Fruit fly (Drosophila melanogaster) whole organism, embryonic: ENCODE measurements around the gene mRpL39.

Source experiments
- Adf1 ChIP-seq: fragments of 200-800 bp; sonication (Bioruptor generic); IDR thresholded peaks from 2 replicates; pipeline ENCODE4 v1.3.6; 2022; ENCODE audit warnings: missing biosample characterization, missing genetic modification characterization
- Atf-2 ChIP-seq: fragments of 200-800 bp; sonication (Bioruptor generic); optimal IDR thresholded peaks from 2 replicates; lab custom pipeline; 2016; ENCODE audit warnings: missing biosample characterization, missing genetic modification characterization
- B-H2 ChIP-seq: fragments of 200-800 bp; sonication (Bioruptor generic); optimal IDR thresholded peaks from 2 replicates; lab custom pipeline; 2018; ENCODE audit warnings: missing biosample characterization, mild to moderate bottlenecking, missing genetic modification characterization
- CG10147 ChIP-seq: fragments of 200-800 bp; sonication (Bioruptor generic); optimal IDR thresholded peaks from 2 replicates; lab custom pipeline; 2019; ENCODE audit warnings: missing biosample characterization, mild to moderate bottlenecking, missing genetic modification characterization, moderate library complexity
- CG1024 ChIP-seq: fragments of 200-800 bp; sonication (Bioruptor generic); IDR thresholded peaks from 2 replicates; pipeline ENCODE4 v1.3.6; 2022; ENCODE audit warnings: missing biosample characterization, missing genetic modification characterization
- CG10959 ChIP-seq: fragments of 200-800 bp; sonication (Bioruptor generic); IDR thresholded peaks from 2 replicates; pipeline ENCODE4 v1.3.6; 2022; ENCODE audit warnings: missing biosample characterization, missing genetic modification characterization
- CG11560 ChIP-seq: fragments of 200-800 bp; sonication (Bioruptor generic); IDR thresholded peaks from 3 replicates; pipeline ENCODE4 v1.3.6; 2022; ENCODE audit warnings: missing biosample characterization, missing genetic modification characterization
- CG11723 ChIP-seq: fragments of 200-800 bp; sonication (Bioruptor generic); optimal IDR thresholded peaks from 2 replicates; lab custom pipeline; 2017; ENCODE audit warnings: missing biosample characterization, mild to moderate bottlenecking, missing genetic modification characterization
- CG1233 ChIP-seq: fragments of 200-800 bp; sonication (Bioruptor generic); optimal IDR thresholded peaks from 4 replicates; lab custom pipeline; 2018; ENCODE audit warnings: missing biosample characterization, mild to moderate bottlenecking, missing genetic modification characterization
- CG15479 ChIP-seq: fragments of 200-800 bp; sonication (Bioruptor generic); optimal IDR thresholded peaks from 3 replicates; lab custom pipeline; 2019; ENCODE audit warnings: missing biosample characterization, mild to moderate bottlenecking, missing genetic modification characterization, moderate library complexity
- CG16813 ChIP-seq: fragments of 200-800 bp; sonication (Bioruptor generic); IDR thresholded peaks from 3 replicates; pipeline ENCODE4 v1.3.6; 2022; ENCODE audit warnings: missing biosample characterization, missing genetic modification characterization; ENCODE audit not compliant: partially characterized antibody
- CG1792 ChIP-seq: fragments of 200-800 bp; sonication (Bioruptor generic); optimal IDR thresholded peaks from 2 replicates; lab custom pipeline; 2016; ENCODE audit warnings: missing biosample characterization, missing genetic modification characterization
- CG18011 ChIP-seq: fragments of 200-800 bp; sonication (Bioruptor generic); optimal IDR thresholded peaks from 2 replicates; lab custom pipeline; 2017; ENCODE audit warnings: missing biosample characterization, missing genetic modification characterization, mild to moderate bottlenecking, moderate library complexity, missing genotype
- CG18262 ChIP-seq: fragments of 200-800 bp; optimal IDR thresholded peaks from 3 replicates; lab custom pipeline; 2019; ENCODE audit warnings: missing biosample characterization, mild to moderate bottlenecking, missing genetic modification characterization, moderate library complexity
- CG1832 ChIP-seq: fragments of 200-800 bp; sonication (Bioruptor generic); optimal IDR thresholded peaks from 2 replicates; lab custom pipeline; 2017; ENCODE audit warnings: missing biosample characterization, mild to moderate bottlenecking, missing genetic modification characterization, inconsistent platforms
- CG18476 ChIP-seq: fragments of 200-800 bp; sonication (Bioruptor generic); optimal IDR thresholded peaks from 2 replicates; lab custom pipeline; 2016; ENCODE audit warnings: missing biosample characterization, mild to moderate bottlenecking, missing genetic modification characterization
- CG18599 ChIP-seq: fragments of 200-800 bp; sonication (Bioruptor generic); optimal IDR thresholded peaks from 3 replicates; lab custom pipeline; 2017; ENCODE audit warnings: missing biosample characterization, missing genetic modification characterization, mild to moderate bottlenecking, moderate library complexity, missing genetic modification reagents
- CG2199 ChIP-seq: fragments of 200-800 bp; sonication (Bioruptor generic); IDR thresholded peaks from 3 replicates; pipeline ENCODE4 v1.3.6; 2022; ENCODE audit warnings: missing biosample characterization, missing genetic modification characterization
- CG34376 ChIP-seq: fragments of 200-800 bp; sonication (Bioruptor generic); optimal IDR thresholded peaks from 2 replicates; lab custom pipeline; 2018; ENCODE audit warnings: missing biosample characterization, mild to moderate bottlenecking, missing genetic modification characterization
- CG3838 ChIP-seq: fragments of 200-800 bp; sonication (Bioruptor generic); optimal IDR thresholded peaks from 3 replicates; lab custom pipeline; 2016; ENCODE audit warnings: missing biosample characterization, missing genetic modification characterization
- CG42726 ChIP-seq: fragments of 200-800 bp; sonication (Bioruptor generic); IDR thresholded peaks from 2 replicates; pipeline ENCODE4 v1.3.6; 2022; ENCODE audit warnings: missing biosample characterization, missing genetic modification characterization; ENCODE audit not compliant: partially characterized antibody
- CG4854 ChIP-seq: fragments of 200-800 bp; sonication (Bioruptor generic); optimal IDR thresholded peaks from 2 replicates; lab custom pipeline; 2016; ENCODE audit warnings: missing biosample characterization, missing genetic modification characterization, inconsistent platforms
- CG6854 ChIP-seq: fragments of 200-800 bp; sonication (Bioruptor generic); optimal IDR thresholded peaks from 3 replicates; lab custom pipeline; 2017; ENCODE audit warnings: missing biosample characterization, mild to moderate bottlenecking, missing genetic modification characterization
- CG8944 ChIP-seq: fragments of 200-800 bp; sonication (Bioruptor generic); optimal IDR thresholded peaks from 3 replicates; lab custom pipeline; 2016; ENCODE audit warnings: missing biosample characterization, missing genetic modification characterization
- CG9437 ChIP-seq: fragments of 200-800 bp; sonication (Bioruptor generic); optimal IDR thresholded peaks from 2 replicates; lab custom pipeline; 2018; ENCODE audit warnings: missing biosample characterization, mild to moderate bottlenecking, missing genetic modification characterization
- CG9797 ChIP-seq: fragments of 200-800 bp; sonication (Bioruptor generic); optimal IDR thresholded peaks from 3 replicates; lab custom pipeline; 2018; ENCODE audit warnings: missing biosample characterization, mild to moderate bottlenecking, missing genetic modification characterization
- CHES-1-like ChIP-seq: fragments of 200-800 bp; sonication (Bioruptor generic); optimal IDR thresholded peaks from 2 replicates; lab custom pipeline; 2016; ENCODE audit warnings: missing biosample characterization, missing genetic modification characterization
- CTCF ChIP-seq: fragments of 200-800 bp; sonication (Bioruptor generic); optimal IDR thresholded peaks from 2 replicates; lab custom pipeline; 2017; ENCODE audit warnings: missing biosample characterization, mild to moderate bottlenecking, missing genetic modification characterization, moderate library complexity
- E2f2 ChIP-seq: fragments of 200-800 bp; sonication (Bioruptor generic); IDR thresholded peaks from 2 replicates; pipeline ENCODE4 v1.3.6; 2022; ENCODE audit warnings: missing biosample characterization, missing genetic modification characterization
- Fer3 ChIP-seq: fragments of 200-800 bp; sonication (Bioruptor generic); optimal IDR thresholded peaks from 2 replicates; lab custom pipeline; 2018; ENCODE audit warnings: missing biosample characterization, mild to moderate bottlenecking, missing genetic modification characterization, moderate library complexity
- GATAe ChIP-seq: fragments of 200-800 bp; sonication (Bioruptor generic); conservative IDR thresholded peaks from 2 replicates; pipeline ENCODE4 v1.3.6; 2022; ENCODE audit warnings: missing biosample characterization, missing genetic modification characterization
- Gsc ChIP-seq: fragments of 200-800 bp; sonication (Bioruptor generic); IDR thresholded peaks from 2 replicates; pipeline ENCODE4 v1.3.6; 2022; ENCODE audit warnings: missing biosample characterization, missing genetic modification characterization
- Scr ChIP-seq: fragments of 200-800 bp; sonication (Bioruptor generic); IDR thresholded peaks from 2 replicates; pipeline ENCODE4 v1.3.6; 2022; ENCODE audit warnings: missing biosample characterization, missing genetic modification characterization; ENCODE audit not compliant: partially characterized antibody
- Side ChIP-seq: fragments of 200-800 bp; sonication (Bioruptor generic); optimal IDR thresholded peaks from 2 replicates; lab custom pipeline; 2016; ENCODE audit warnings: missing biosample characterization, missing genetic modification characterization
- Stat92E ChIP-seq, 3 experiments: fragments of >200 bp in 2 of 3; fragments of 200-800 bp in 1 of 3; sonication (Bioruptor generic) in 1 of 3; optimal IDR thresholded peaks; 2 replicates each; lab custom pipeline; 2017 to 2019; ENCODE audit warnings: missing biosample characterization in 3 of 3, missing genetic modification characterization in 3 of 3, mild to moderate bottlenecking in 1 of 3, moderate library complexity in 1 of 3
- ara ChIP-seq: fragments of 200-800 bp; sonication (Bioruptor generic); IDR thresholded peaks from 2 replicates; pipeline ENCODE4 v1.3.6; 2022; ENCODE audit warnings: missing biosample characterization, missing genetic modification characterization
- bbx ChIP-seq: fragments of 200-800 bp; sonication (Bioruptor generic); IDR thresholded peaks from 2 replicates; pipeline ENCODE4 v1.3.6; 2022; ENCODE audit warnings: missing biosample characterization, missing genetic modification characterization; ENCODE audit not compliant: partially characterized antibody
- da ChIP-seq: fragments of 200-800 bp; sonication (Bioruptor generic); optimal IDR thresholded peaks from 2 replicates; lab custom pipeline; 2016; ENCODE audit warnings: missing biosample characterization, missing genetic modification characterization
- dimm ChIP-seq: fragments of 200-800 bp; sonication (Bioruptor generic); IDR thresholded peaks from 2 replicates; pipeline ENCODE4 v1.3.6; 2022; ENCODE audit warnings: missing biosample characterization, missing genetic modification characterization
- en ChIP-seq: fragments of 200-800 bp; sonication (Bioruptor generic); optimal IDR thresholded peaks from 2 replicates; lab custom pipeline; 2016; ENCODE audit warnings: missing biosample characterization, missing genetic modification characterization
- gcm ChIP-seq: fragments of 200-800 bp; sonication (Bioruptor generic); optimal IDR thresholded peaks from 2 replicates; lab custom pipeline; 2019; ENCODE audit warnings: missing biosample characterization, mild to moderate bottlenecking, missing genetic modification characterization, moderate library complexity
- jing ChIP-seq: fragments of 200-800 bp; sonication (Bioruptor generic); optimal IDR thresholded peaks from 2 replicates; lab custom pipeline; 2018; ENCODE audit warnings: missing biosample characterization, mild to moderate bottlenecking, missing genetic modification characterization
- kah ChIP-seq: fragments of 200-800 bp; sonication (Bioruptor generic); optimal IDR thresholded peaks from 2 replicates; lab custom pipeline; 2018; ENCODE audit warnings: missing biosample characterization, mild to moderate bottlenecking, missing genetic modification characterization
- knrl ChIP-seq: fragments of 200-800 bp; sonication (Bioruptor generic); IDR thresholded peaks from 3 replicates; pipeline ENCODE4 v1.3.6; 2022; ENCODE audit warnings: missing biosample characterization, missing genetic modification characterization; ENCODE audit not compliant: partially characterized antibody
- pfk ChIP-seq: fragments of 200-800 bp; sonication (Bioruptor generic); optimal IDR thresholded peaks from 2 replicates; lab custom pipeline; 2018; ENCODE audit warnings: missing biosample characterization, mild to moderate bottlenecking, missing genetic modification characterization, moderate library complexity
- phol ChIP-seq: fragments of 200-800 bp; sonication (Bioruptor generic); optimal IDR thresholded peaks from 3 replicates; lab custom pipeline; 2018; ENCODE audit warnings: missing biosample characterization, mild to moderate bottlenecking, missing genetic modification characterization, moderate library complexity
- repo ChIP-seq: fragments of 200-800 bp; sonication (Bioruptor generic); optimal IDR thresholded peaks from 2 replicates; lab custom pipeline; 2016; ENCODE audit warnings: missing biosample characterization, missing genetic modification characterization
- scrt ChIP-seq: fragments of 200-800 bp; sonication (Bioruptor generic); optimal IDR thresholded peaks from 2 replicates; lab custom pipeline; 2018; ENCODE audit warnings: missing biosample characterization, mild to moderate bottlenecking, missing genetic modification characterization, moderate library complexity
- vnd ChIP-seq: fragments of 200-800 bp; sonication (Bioruptor generic); IDR thresholded peaks from 3 replicates; pipeline ENCODE4 v1.3.6; 2022; ENCODE audit warnings: missing biosample characterization, missing genetic modification characterization; ENCODE audit not compliant: partially characterized antibody
- zf30C ChIP-seq: fragments of 200-800 bp; sonication (Bioruptor generic); optimal IDR thresholded peaks from 3 replicates; lab custom pipeline; 2018; ENCODE audit warnings: missing biosample characterization, mild to moderate bottlenecking, missing genetic modification characterization

Gene mRpL39

DNA sequence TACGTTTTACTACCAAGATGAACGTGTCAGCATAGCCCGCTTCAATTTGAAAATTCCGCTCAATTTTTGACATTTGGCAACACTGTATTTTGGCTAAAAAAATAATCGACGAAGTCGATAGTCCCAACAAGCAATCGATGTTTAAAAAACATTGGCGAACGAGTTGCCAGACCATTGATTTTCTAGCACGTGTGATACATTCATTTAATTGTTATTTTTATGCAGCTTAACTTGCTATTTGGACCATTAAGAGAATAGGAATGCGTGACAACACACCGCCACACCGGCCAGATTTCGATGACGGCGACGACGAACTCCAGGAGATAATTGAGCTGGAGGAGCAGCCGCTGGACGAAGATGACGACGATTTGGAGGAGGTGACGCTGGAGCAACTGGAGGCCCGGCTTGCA is 16.8 kb downstream of the mRpL39 start, which contains the start of gene CG5114 (continued):
- TF ChIP-seq vnd (GFP tag; lab: Robert Waterston, UW) (peak; percentile 84), CG1792 (GFP tag; lab: Kevin White, UChicago) (peak; percentile 56), gcm (GFP tag; lab: Kevin White, UChicago) (peak; percentile 17), bbx (peak; percentile 93), CG10147 (GFP tag; lab: Kevin White, UChicago) (peak; percentile 22), jing (GFP tag; lab: Kevin White, UChicago) (no peak), CG8944 (GFP tag; lab: Kevin White, UChicago) (peak; percentile 24), CG11560 (tag; lab: Robert Waterston, UW) (no peak), dimm (no peak), repo (GFP tag; lab: Kevin White, UChicago) (peak; percentile 45), Side (GFP tag; lab: Kevin White, UChicago) (peak; percentile 9), CG2199 (GFP tag; lab: Robert Waterston, UW) (0 out of 3 replicates have a peak, but pooled peaks have one; percentile 15), scrt (GFP tag; lab: Kevin White, UChicago) (no peak), knrl (GFP tag; lab: Robert Waterston, UW) (peak; percentile 87), pfk (GFP tag; lab: Kevin White, UChicago) (no peak), kah (GFP tag; lab: Kevin White, UChicago) (no peak), CG34376 (GFP tag; lab: Kevin White, UChicago) (peak; percentile 19), B-H2 (GFP tag; lab: Kevin White, UChicago) (peak; percentile 84), CG18262 (tag; lab: Kevin White, UChicago) (peak; percentile 29), CG4854 (GFP tag; lab: Kevin White, UChicago) (peak; percentile 24), Stat92E (GFP tag; optimal IDR thresholded peaks at IDR 0.05; lab: Kevin White, UChicago) (no peak), CG42726 (GFP tag; lab: Robert Waterston, UW) (peak; percentile 93), CG1233 (GFP tag; lab: Kevin White, UChicago) (no peak), CG1832 (GFP tag; lab: Kevin White, UChicago) (no peak), Scr (peak; percentile 88), GATAe (GFP tag; lab: Robert Waterston, UW) (no peak), da (no peak), ara (GFP tag; lab: Robert Waterston, UW) (0 out of 2 replicates have a peak, but pooled peaks have one; percentile 31), CG6854 (no peak), E2f2 (GFP tag; lab: Robert Waterston, UW) (peak; percentile 100), CG9437 (GFP tag; lab: Kevin White, UChicago) (peak; percentile 61), CG9797 (peak; percentile 56), Gsc (GFP tag; lab: Robert Waterston, UW) (no peak), CG18599 (GFP tag; lab: Kevin White, UChicago) (no peak), CTCF (GFP tag; lab: Kevin White, UChicago) (peak; percentile 44), phol (tag; lab: Kevin White, UChicago) (peak; percentile 68), CG10959 (GFP tag; lab: Robert Waterston, UW) (no peak), en (GFP tag; lab: Kevin White, UChicago) (peak; percentile 2), zf30C (GFP tag; lab: Kevin White, UChicago) (peak; percentile 24), CG1024 (GFP tag; lab: Robert Waterston, UW) (no peak), CG11723 (GFP tag; lab: Kevin White, UChicago) (no peak), Fer3 (tag; lab: Kevin White, UChicago) (peak; percentile 42), CG18011 (GFP tag; lab: Kevin White, UChicago) (peak; percentile 42), CG15479 (GFP tag; lab: Kevin White, UChicago) (no peak), CG18476 (GFP tag; lab: Kevin White, UChicago) (no peak), Atf-2 (GFP tag; lab: Kevin White, UChicago) (peak; percentile 11), CG3838 (GFP tag; lab: Kevin White, UChicago) (no peak), CG16813 (GFP tag; lab: Robert Waterston, UW) (peak; percentile 87), CHES-1-like (GFP tag; lab: Kevin White, UChicago) (peak; percentile 50), Adf1 (GFP tag; lab: Robert Waterston, UW) (no peak)
